Fruit fly (Drosophila melanogaster): Measurements from ENCODE around the gene nac.

The nac gene

DNA sequence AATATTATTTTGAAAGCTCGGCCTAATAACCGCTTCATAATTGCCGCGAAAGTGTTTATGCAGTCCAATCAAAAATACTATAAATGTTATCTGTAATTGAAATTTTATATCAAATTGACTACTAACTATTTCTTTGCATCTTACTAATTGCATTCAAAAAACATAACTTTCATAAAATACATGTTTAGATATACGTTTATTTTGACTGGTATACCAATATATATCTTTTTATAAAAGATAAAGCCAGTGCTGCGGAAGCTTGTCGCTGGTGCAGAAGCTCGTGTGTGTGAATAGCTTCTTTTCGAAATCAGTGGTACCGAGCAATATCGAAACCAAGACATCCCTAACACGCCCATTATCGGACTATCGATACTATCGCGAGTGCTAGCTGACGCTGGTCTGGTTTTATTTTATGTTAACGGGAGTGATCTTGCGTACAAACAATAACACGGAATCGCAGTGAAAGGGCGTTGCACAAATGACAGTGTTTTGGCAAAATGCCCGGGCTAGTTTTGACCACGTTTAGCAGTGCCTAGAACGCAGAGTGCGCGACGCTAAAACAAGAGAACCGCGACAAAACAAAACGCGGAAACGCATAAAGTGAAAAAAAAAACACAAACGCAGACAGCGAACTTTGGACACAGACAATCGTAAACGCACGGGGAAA, 45.8 kb upstream of the nac start, which contains the start of gene Atg13 (continued):
- TF ChIP-seq Doc2 (GFP tag; IDR thresholded peaks at IDR 0.05) (no peak), tup (GFP tag; optimal IDR thresholded peaks at IDR 0.05) (no peak), HmgZ (tag; optimal IDR thresholded peaks at IDR 0.05) (no peak), Sry-β (GFP tag; optimal IDR thresholded peaks at IDR 0.05) (peak; percentile 11), eve (GFP tag; optimal IDR thresholded peaks at IDR 0.05) (no peak), CG13296 (GFP tag; optimal IDR thresholded peaks at IDR 0.05) (no peak), CG18619 (GFP tag; optimal IDR thresholded peaks at IDR 0.05) (no peak), emc (GFP tag; optimal IDR thresholded peaks at IDR 0.05) (no peak), ERR (GFP tag; optimal IDR thresholded peaks at IDR 0.05) (no peak), otp (GFP tag; IDR thresholded peaks at IDR 0.05) (no peak), caup (GFP tag; optimal IDR thresholded peaks at IDR 0.05; ENCODE audit: severe bottlenecking) (no peak), Camta (GFP tag; optimal IDR thresholded peaks at IDR 0.05) (peak; percentile 5), sens-2 (GFP tag; IDR thresholded peaks at IDR 0.05) (no peak), lola (GFP tag; optimal IDR thresholded peaks at IDR 0.05) (peak in 1 of 3 experiments; percentile 34), Aef1 (GFP tag; IDR thresholded peaks at IDR 0.05) (peak; percentile 34; the same call in 1 of the 3 replicates), CG8765 (GFP tag; IDR thresholded peaks at IDR 0.05) (no peak), CG14014 (GFP tag; IDR thresholded peaks at IDR 0.05) (no peak), CG14710 (tag; optimal IDR thresholded peaks at IDR 0.05) (peak; percentile 81), Doc3 (GFP tag; IDR thresholded peaks at IDR 0.05; ENCODE audit: partially characterized antibody) (peak; percentile 42; the same call in 1 of the 3 replicates), CG30431 (GFP tag; optimal IDR thresholded peaks at IDR 0.05) (no peak), CG4854 (GFP tag; optimal IDR thresholded peaks at IDR 0.05) (no peak), fd102C (GFP tag; optimal IDR thresholded peaks at IDR 0.05) (no peak), cato (GFP tag; optimal IDR thresholded peaks at IDR 0.05; ENCODE audit: borderline replicate concordance) (no peak), CG11695 (GFP tag; IDR thresholded peaks at IDR 0.05) (no peak), Dad (GFP tag; optimal IDR thresholded peaks at IDR 0.05) (no peak), H15 (GFP tag; IDR thresholded peaks at IDR 0.05) (no peak), dmrt99B (tag; optimal IDR thresholded peaks at IDR 0.05) (no peak), CG4820 (GFP tag; optimal IDR thresholded peaks at IDR 0.05) (no peak), Dll (GFP tag; IDR thresholded peaks at IDR 0.05; ENCODE audit: partially characterized antibody) (peak; percentile 69), CG30403 (GFP tag; optimal IDR thresholded peaks at IDR 0.05) (peak; percentile 65), CG12155 (GFP tag; optimal IDR thresholded peaks at IDR 0.05) (peak; percentile 20), CG2678 (tag; optimal IDR thresholded peaks at IDR 0.05) (no peak), TFAM (GFP tag; optimal IDR thresholded peaks at IDR 0.05) (no peak), az2 (GFP tag; optimal IDR thresholded peaks at IDR 0.05) (peak; percentile 16), dan (GFP tag; IDR thresholded peaks at IDR 0.05) (no peak), Tbp (GFP tag; optimal IDR thresholded peaks at IDR 0.05) (no peak), Ada2b (GFP tag; IDR thresholded peaks at IDR 0.05) (no peak), CG14441 (GFP tag; IDR thresholded peaks at IDR 0.05) (no peak), klu (GFP tag; IDR thresholded peaks at IDR 0.05) (no peak), trh (GFP tag; optimal IDR thresholded peaks at IDR 0.05) (no peak), Lpt (GFP tag; optimal IDR thresholded peaks at IDR 0.05) (no peak), sna (GFP tag; IDR thresholded peaks at IDR 0.05; ENCODE audit: partially characterized antibody) (peak; percentile 44), ab (GFP tag; optimal IDR thresholded peaks at IDR 0.05) (no peak), CG7839 (tag; optimal IDR thresholded peaks at IDR 0.05) (no peak), dmrt11E (tag; optimal IDR thresholded peaks at IDR 0.05) (peak; percentile 23), Bgb (GFP tag; IDR thresholded peaks at IDR 0.05; ENCODE audit: partially characterized antibody) (peak; percentile 81), PHDP (tag; optimal IDR thresholded peaks at IDR 0.05) (no peak), Nf-YC (tag; optimal IDR thresholded peaks at IDR 0.05) (peak; percentile 62), CG6791 (GFP tag; IDR thresholded peaks at IDR 0.05; ENCODE audit: partially characterized antibody) (peak; percentile 91), ac (GFP tag; optimal IDR thresholded peaks at IDR 0.05) (no peak)

Data from whole organism, embryonic.